Fruit fly (Drosophila melanogaster): ENCODE measurements around the gene eIF3a.
A peak's percentile ranks its signal among the peaks of the same experiment; 100 is the strongest.

The eIF3a gene

dm6 chr3R:4478220-4479037 is 44.7 kb upstream of the eIF3a start (continued):
- TF ChIP-seq eve (GFP tag; optimal IDR thresholded peaks at IDR 0.05) (no peak), Camta (GFP tag; optimal IDR thresholded peaks at IDR 0.05) (peak; percentile 83), Ets97D (GFP tag; optimal IDR thresholded peaks at IDR 0.05) (peak; percentile 57), usp (GFP tag; optimal IDR thresholded peaks at IDR 0.05) (no peak), pho (GFP tag; optimal IDR thresholded peaks at IDR 0.05) (peak; percentile 86), CG14667 (GFP tag; IDR thresholded peaks at IDR 0.05) (no peak), pan (optimal IDR thresholded peaks at IDR 0.05) (no peak), pan (GFP tag; optimal IDR thresholded peaks at IDR 0.05 in 1 of 2, IDR thresholded peaks at IDR 0.05 in 1 of 2) (peak in 1 of 2 experiments; percentile 94), chn (GFP tag; optimal IDR thresholded peaks at IDR 0.05) (peak; percentile 87), MESR4 (GFP tag; optimal IDR thresholded peaks at IDR 0.05) (peak; percentile 36), emc (GFP tag; optimal IDR thresholded peaks at IDR 0.05) (peak; percentile 54), aop (GFP tag; IDR thresholded peaks at IDR 0.05) (peak; percentile 65; the same call in 1 of the 2 replicates), Xrp1 (GFP tag; IDR thresholded peaks at IDR 0.05) (peak; percentile 91), CG13296 (GFP tag; optimal IDR thresholded peaks at IDR 0.05) (peak; percentile 83), gcm (GFP tag; optimal IDR thresholded peaks at IDR 0.05) (peak; percentile 81), Ssrp (tag; optimal IDR thresholded peaks at IDR 0.05) (peak; percentile 72), Awh (GFP tag; IDR thresholded peaks at IDR 0.05) (peak; percentile 92), az2 (GFP tag; optimal IDR thresholded peaks at IDR 0.05) (peak; percentile 91), run (tag; optimal IDR thresholded peaks at IDR 0.05) (peak; percentile 41), chinmo (GFP tag; IDR thresholded peaks at IDR 0.05; ENCODE audit: partially characterized antibody) (peak; percentile 73; the same call in 2 of the 4 replicates), yki (optimal IDR thresholded peaks at IDR 0.05) (peak; percentile 68), tap (tag; optimal IDR thresholded peaks at IDR 0.05) (peak; percentile 83), lmd (GFP tag; IDR thresholded peaks at IDR 0.05) (peak; percentile 84), hb (GFP tag; IDR thresholded peaks at IDR 0.05; ENCODE audit: partially characterized antibody) (no peak), CG12769 (tag; optimal IDR thresholded peaks at IDR 0.05) (peak; percentile 91), vvl (GFP tag; IDR thresholded peaks at IDR 0.05) (peak; percentile 96), CG9817 (tag; optimal IDR thresholded peaks at IDR 0.05) (peak; percentile 76), seq (GFP tag; IDR thresholded peaks at IDR 0.05) (peak; percentile 90), Eip74EF (GFP tag; optimal IDR thresholded peaks at IDR 0.05) (peak in 1 of 2 experiments; percentile 56), CG12942 (GFP tag; optimal IDR thresholded peaks at IDR 0.05) (peak; percentile 84), ham (GFP tag; IDR thresholded peaks at IDR 0.05) (peak; percentile 35; the same call in 1 of the 2 replicates), Stat92E (GFP tag; optimal IDR thresholded peaks at IDR 0.05) (peak in 1 of 3 experiments; percentile 51), Bdp1 (GFP tag; optimal IDR thresholded peaks at IDR 0.05) (peak; percentile 63), wor (GFP tag; IDR thresholded peaks at IDR 0.05) (peak; percentile 36; the same call in 1 of the 2 replicates), CG4707 (GFP tag; optimal IDR thresholded peaks at IDR 0.05) (peak; percentile 66), slou (GFP tag; optimal IDR thresholded peaks at IDR 0.05) (peak; percentile 41), Hr78 (GFP tag; optimal IDR thresholded peaks at IDR 0.05) (peak in 1 of 2 experiments; percentile 52), CG6254 (GFP tag; optimal IDR thresholded peaks at IDR 0.05) (peak; percentile 73), CG15601 (tag; optimal IDR thresholded peaks at IDR 0.05) (peak; percentile 67), dan (GFP tag; IDR thresholded peaks at IDR 0.05) (no peak), zfh1 (GFP tag; IDR thresholded peaks at IDR 0.05) (peak; percentile 90), CG4854 (GFP tag; optimal IDR thresholded peaks at IDR 0.05) (peak; percentile 84), kah (GFP tag; optimal IDR thresholded peaks at IDR 0.05) (peak; percentile 75), CG14014 (GFP tag; IDR thresholded peaks at IDR 0.05) (peak; percentile 89), CG7745 (tag; optimal IDR thresholded peaks at IDR 0.05) (peak; percentile 18), en (GFP tag; optimal IDR thresholded peaks at IDR 0.05) (peak; percentile 73), disco-r (GFP tag; optimal IDR thresholded peaks at IDR 0.05) (peak; percentile 72), pfk (GFP tag; optimal IDR thresholded peaks at IDR 0.05) (no peak), MBD-R2 (GFP tag; IDR thresholded peaks at IDR 0.05) (peak; percentile 79)

Measured in whole organism, embryonic.